Worm (Caenorhabditis elegans): ENCODE results near the gene ugt-35.

- TF ChIP-seq B0310.2 (tag; optimal IDR thresholded peaks at IDR 0.05) (no peak), F13C5.2 (tag; optimal IDR thresholded peaks at IDR 0.05) (no peak), ama-1 (optimal IDR thresholded peaks at IDR 0.05) (no peak), aly-1 (tag; optimal IDR thresholded peaks at IDR 0.05) (no peak), flt-1 (GFP tag; IDR thresholded peaks at IDR 0.05) (no peak)
These were observed 38.6 kb downstream of the ugt-35 start, which contains the start of gene H09F14.1 for ce11 chrV:10615496-10615895.

All from whole organism, early embryonic.